Worm (Caenorhabditis elegans): ENCODE measurements around the gene arc-1.

arc-1 gene

DNA sequence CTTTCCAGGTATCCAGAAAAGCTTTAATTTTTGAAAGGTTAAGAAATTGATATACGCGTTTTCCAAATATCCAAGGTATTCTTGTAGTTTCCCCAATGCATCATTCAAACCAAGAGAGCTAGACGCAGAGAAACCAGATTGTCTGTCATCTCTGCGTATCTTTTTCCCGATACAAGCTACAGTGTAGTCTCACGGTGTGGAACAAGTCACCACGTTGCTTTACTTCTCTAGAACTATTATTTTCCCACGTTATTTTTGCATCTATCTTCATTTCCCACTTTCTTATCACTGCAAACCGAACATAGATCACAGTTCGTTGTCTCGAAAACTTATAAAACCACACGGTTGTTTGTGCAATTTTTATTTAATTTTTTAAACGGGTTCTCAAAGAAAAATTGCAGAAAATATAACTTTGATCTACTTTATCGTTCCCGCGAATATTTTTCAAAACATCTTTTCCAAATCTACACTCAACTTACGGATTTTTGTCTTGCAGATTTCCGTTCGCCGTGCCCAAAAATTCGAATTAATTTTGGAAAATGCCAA, 18.5 kb upstream of the arc-1 start, which contains the start of gene gstk-1 (continued):
- TF ChIP-seq zfp-3 (GFP tag; conservative IDR thresholded peaks at IDR 0.05): no peak
- TF ChIP-seq nhr-11 (tag; optimal IDR thresholded peaks at IDR 0.05): no peak
- TF ChIP-seq spr-1 (tag; optimal IDR thresholded peaks at IDR 0.05): no peak
- peak; percentile 22 for TF ChIP-seq pqm-1 (tag; optimal IDR thresholded peaks at IDR 0.05)
- TF ChIP-seq Y105C5A.15 (GFP tag; IDR thresholded peaks at IDR 0.05): no peak
- TF ChIP-seq mxl-3 (GFP tag; optimal IDR thresholded peaks at IDR 0.05): peak; percentile 98
- TF ChIP-seq nhr-42 (GFP tag; IDR thresholded peaks at IDR 0.05): no peak
- peak; percentile 36 for TF ChIP-seq nhr-102 (tag; optimal IDR thresholded peaks at IDR 0.05)
- no peak for TF ChIP-seq R02D3.7 (tag; optimal IDR thresholded peaks at IDR 0.05)
- TF ChIP-seq hmg-1.1 (GFP tag; IDR thresholded peaks at IDR 0.05): no peak
- no peak for TF ChIP-seq tag-97 (GFP tag; IDR thresholded peaks at IDR 0.05)
- TF ChIP-seq ceh-32 (tag; optimal IDR thresholded peaks at IDR 0.05; ENCODE audit: poor library complexity): no peak
- no peak for TF ChIP-seq tra-1 (GFP tag; IDR thresholded peaks at IDR 0.05)
- no peak for TF ChIP-seq ceh-44 (GFP tag; IDR thresholded peaks at IDR 0.05)
- TF ChIP-seq cey-2 (tag; optimal IDR thresholded peaks at IDR 0.05; ENCODE audit: borderline replicate concordance, insufficient read depth): no peak
- TF ChIP-seq lin-38 (GFP tag; IDR thresholded peaks at IDR 0.05): no peak

DNA sequence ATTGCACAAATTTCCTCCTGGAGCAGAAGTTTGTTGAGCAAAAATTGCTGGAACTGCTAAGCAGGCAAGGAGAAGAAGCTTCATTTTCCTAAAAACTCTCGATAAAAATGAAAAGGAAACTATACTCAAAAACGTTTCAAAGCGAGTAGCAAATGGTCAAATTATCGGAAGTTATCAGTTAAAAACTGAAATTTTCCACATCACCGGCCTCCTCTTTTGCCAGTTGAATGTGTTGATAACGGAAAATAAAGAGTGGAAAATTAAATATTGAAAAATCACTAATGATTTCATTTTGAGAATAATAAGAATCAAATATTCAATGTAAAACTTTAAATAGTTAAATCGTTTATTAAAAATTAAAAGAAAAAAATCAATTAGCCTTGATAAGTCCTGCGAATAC, 15.9 kb upstream of the arc-1 start, which contains the start of gene ZK1320.2:
ZK1320.2 (minus strand) TSS at position 88 of the 400 bp plus-strand sequence.
- TF ChIP-seq nhr-6 (tag; optimal IDR thresholded peaks at IDR 0.05): no peak
- TF ChIP-seq duxl-1 (tag; optimal IDR thresholded peaks at IDR 0.05; ENCODE audit: poor library complexity): no peak
- no peak for TF ChIP-seq nhr-76 (tag; optimal IDR thresholded peaks at IDR 0.05)
- TF ChIP-seq sdz-12 (GFP tag; optimal IDR thresholded peaks at IDR 0.05): no peak
- TF ChIP-seq aha-1 (tag): no peak
- no peak for TF ChIP-seq nhr-42 (GFP tag; IDR thresholded peaks at IDR 0.05)
- TF ChIP-seq hmg-1.1 (GFP tag; IDR thresholded peaks at IDR 0.05): no peak
- peak; percentile 17 for TF ChIP-seq dve-1 (tag; optimal IDR thresholded peaks at IDR 0.05; ENCODE audit: insufficient read depth)
- TF ChIP-seq ceh-28 (tag; optimal IDR thresholded peaks at IDR 0.05): no peak
- no peak for TF ChIP-seq daf-19 (GFP tag; conservative IDR thresholded peaks at IDR 0.05)
- TF ChIP-seq mdt-29 (GFP tag; IDR thresholded peaks at IDR 0.05): no peak
- TF ChIP-seq lin-15B (tag; optimal IDR thresholded peaks at IDR 0.05): no peak
- no peak for TF ChIP-seq F44E2.7 (GFP tag; IDR thresholded peaks at IDR 0.05)
- TF ChIP-seq daf-16 (GFP tag; optimal IDR thresholded peaks at IDR 0.05): no peak
- peak; percentile 43 for TF ChIP-seq daf-16 (tag; optimal IDR thresholded peaks at IDR 0.05)
- TF ChIP-seq nhr-28 (tag; optimal IDR thresholded peaks at IDR 0.05): peak; percentile 55
- TF ChIP-seq hif-1 (tag; optimal IDR thresholded peaks at IDR 0.05): no peak
- TF ChIP-seq Y48G9A.11 (GFP tag; IDR thresholded peaks at IDR 0.05): no peak
- peak; percentile 48; the same call in 1 of the 2 replicates for TF ChIP-seq dmd-6 (GFP tag; IDR thresholded peaks at IDR 0.05)
- TF ChIP-seq pha-4 (GFP tag; IDR thresholded peaks at IDR 0.05): no peak
- no peak for TF ChIP-seq pha-4 (tag; optimal IDR thresholded peaks at IDR 0.05)
- TF ChIP-seq Y5F2A.4 (GFP tag; optimal IDR thresholded peaks at IDR 0.05): no peak
- TF ChIP-seq daf-8 (GFP tag; IDR thresholded peaks at IDR 0.05): no peak
- TF ChIP-seq pqm-1 (tag; optimal IDR thresholded peaks at IDR 0.05): peak; percentile 69

- TF ChIP-seq pqm-1 (tag; optimal IDR thresholded peaks at IDR 0.05) (peak; percentile 56), unc-130 (GFP tag; optimal IDR thresholded peaks at IDR 0.05) (no peak), unc-39 (tag; optimal IDR thresholded peaks at IDR 0.05) (no peak), daf-16 (GFP tag; optimal IDR thresholded peaks at IDR 0.05) (no peak), daf-16 (tag; optimal IDR thresholded peaks at IDR 0.05) (peak; percentile 71), fos-1 (tag; optimal IDR thresholded peaks at IDR 0.05) (no peak), ces-1 (GFP tag; optimal IDR thresholded peaks at IDR 0.05) (no peak), unc-62 (GFP tag; optimal IDR thresholded peaks at IDR 0.05 in 1 of 2) (peak in 1 of 2 experiments; percentile 94), unc-62 (tag; optimal IDR thresholded peaks at IDR 0.05) (no peak), nhr-28 (tag; optimal IDR thresholded peaks at IDR 0.05) (peak; percentile 45), dve-1 (tag; optimal IDR thresholded peaks at IDR 0.05; ENCODE audit: insufficient read depth) (peak; percentile 58), hmg-1.1 (GFP tag; IDR thresholded peaks at IDR 0.05) (no peak), T20F7.1 (GFP tag; optimal IDR thresholded peaks at IDR 0.05) (no peak), dmd-6 (GFP tag; IDR thresholded peaks at IDR 0.05) (peak; percentile 64)
Observed at ce11 chrII:9660379-9660778, 14.4 kb upstream of the arc-1 start, which contains the start of gene ZK1320.3. Gene ZK1320.3, minus strand, starts transcription at chrII:9660419.

Data from whole organism, L4 larva.